Worm (Caenorhabditis elegans): ENCODE data around the gene sri-30.

Gene sri-30

ce11 chrII:3091268-3091667 lies 45.3 kb downstream of the sri-30 start, which contains the start of gene srg-21:
TSS of gene srg-21 (minus strand) at chrII:3091368.
- no peak for TF ChIP-seq T22C8.4 (GFP tag; IDR thresholded peaks at IDR 0.05)
- no peak for TF ChIP-seq ztf-29 (GFP tag; IDR thresholded peaks at IDR 0.05)

ce11 chrII:3093352-3093751 lies 47.4 kb downstream of the sri-30 start, which contains the start of gene srg-22:
TSS of gene srg-22 (minus strand) at chrII:3093452.
- no peak for TF ChIP-seq ztf-29 (GFP tag; IDR thresholded peaks at IDR 0.05)
- no peak for TF ChIP-seq tab-1 (GFP tag; IDR thresholded peaks at IDR 0.05)
- no peak for TF ChIP-seq ref-1 (GFP tag; conservative IDR thresholded peaks at IDR 0.05)
- no peak for TF ChIP-seq ztf-23 (GFP tag; IDR thresholded peaks at IDR 0.05)
- no peak for TF ChIP-seq flt-1 (GFP tag; IDR thresholded peaks at IDR 0.05)
- no peak for TF ChIP-seq klf-2 (GFP tag; conservative IDR thresholded peaks at IDR 0.05)

- TF ChIP-seq klf-2 (GFP tag; conservative IDR thresholded peaks at IDR 0.05) (no peak), med-1 (GFP tag; optimal IDR thresholded peaks at IDR 0.05; ENCODE audit: insufficient read depth) (no peak), cog-1 (tag; optimal IDR thresholded peaks at IDR 0.05) (no peak), ztf-23 (GFP tag; IDR thresholded peaks at IDR 0.05) (no peak), ztf-29 (GFP tag; IDR thresholded peaks at IDR 0.05) (no peak), flt-1 (GFP tag; IDR thresholded peaks at IDR 0.05) (no peak), T22C8.4 (GFP tag; IDR thresholded peaks at IDR 0.05) (no peak), tab-1 (GFP tag; IDR thresholded peaks at IDR 0.05) (no peak), ref-1 (GFP tag; conservative IDR thresholded peaks at IDR 0.05) (no peak)
These were observed 50.1 kb downstream of the sri-30 start, which contains the start of gene srg-23 for ce11 chrII:3096060-3096459. TSS of gene srg-23 (minus strand) at chrII:3096160.

ce11 chrII:3096857-3097256 lies 50.9 kb downstream of the sri-30 start, which contains the start of gene Y25C1A.14:
TSS of gene Y25C1A.14 (minus strand) at chrII:3096957.
- no peak for TF ChIP-seq tab-1 (GFP tag; IDR thresholded peaks at IDR 0.05)
- no peak for TF ChIP-seq klf-2 (GFP tag; conservative IDR thresholded peaks at IDR 0.05)
- TF ChIP-seq ref-1 (GFP tag; conservative IDR thresholded peaks at IDR 0.05), result no peak
- no peak for TF ChIP-seq cog-1 (tag; optimal IDR thresholded peaks at IDR 0.05)
- no peak for TF ChIP-seq flt-1 (GFP tag; IDR thresholded peaks at IDR 0.05)
- TF ChIP-seq T22C8.4 (GFP tag; IDR thresholded peaks at IDR 0.05), result no peak
- TF ChIP-seq ztf-23 (GFP tag; IDR thresholded peaks at IDR 0.05), result no peak
- TF ChIP-seq ztf-29 (GFP tag; IDR thresholded peaks at IDR 0.05), result no peak
- TF ChIP-seq med-1 (GFP tag; optimal IDR thresholded peaks at IDR 0.05; ENCODE audit: insufficient read depth), result no peak

All from whole organism, midembryonic.